Fruit fly (Drosophila melanogaster): Measurements from ENCODE around the gene CG14053.

Gene CG14053

DNA sequence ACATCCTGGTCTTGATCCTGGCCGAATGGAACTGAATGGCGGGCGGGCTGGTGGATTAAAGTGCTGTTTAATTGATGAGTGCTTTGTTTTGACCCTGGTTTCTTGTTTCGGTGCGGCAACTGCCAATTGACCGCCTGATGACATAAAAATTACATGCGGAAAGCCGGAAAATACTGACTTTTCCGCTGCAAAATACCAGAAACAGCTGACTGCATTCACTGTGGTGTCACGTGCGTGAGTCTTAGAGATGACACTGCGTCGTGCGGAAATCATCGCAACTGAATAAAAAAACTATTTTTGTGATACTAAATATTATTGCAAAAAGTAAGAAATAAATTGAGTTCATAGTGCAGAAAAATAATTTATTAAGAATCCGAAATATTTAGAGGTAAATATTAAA, 44.2 kb downstream of the CG14053 start, which contains the start of gene bcn92 (continued):
- TF ChIP-seq CG6791 (GFP tag; IDR thresholded peaks at IDR 0.05; ENCODE audit: partially characterized antibody) (peak; percentile 95), fu2 (GFP tag; optimal IDR thresholded peaks at IDR 0.05) (peak; percentile 21), CG12659 (GFP tag; optimal IDR thresholded peaks at IDR 0.05) (peak; percentile 53), Sry-δ (GFP tag; optimal IDR thresholded peaks at IDR 0.05) (peak; percentile 90), ase (GFP tag; IDR thresholded peaks at IDR 0.05) (no peak), HmgZ (tag; optimal IDR thresholded peaks at IDR 0.05) (peak; percentile 45), CG11085 (GFP tag; IDR thresholded peaks at IDR 0.05) (0 out of 2 replicates have a peak, but pooled peaks have one; percentile 11), Myb (GFP tag; optimal IDR thresholded peaks at IDR 0.05) (peak; percentile 45), CG18764 (GFP tag; optimal IDR thresholded peaks at IDR 0.05) (no peak), Usf (GFP tag; optimal IDR thresholded peaks at IDR 0.05) (peak; percentile 35), Atf-2 (GFP tag; optimal IDR thresholded peaks at IDR 0.05) (peak; percentile 2), MTF-1 (GFP tag; optimal IDR thresholded peaks at IDR 0.05; ENCODE audit: borderline replicate concordance) (no peak), HLH54F (GFP tag; optimal IDR thresholded peaks at IDR 0.05) (peak; percentile 41), pnt (GFP tag; optimal IDR thresholded peaks at IDR 0.05) (peak; percentile 14), CG2875 (GFP tag; optimal IDR thresholded peaks at IDR 0.05) (no peak), Dip2 (GFP tag; IDR thresholded peaks at IDR 0.05) (no peak), CG6689 (GFP tag; IDR thresholded peaks at IDR 0.05) (peak; percentile 18; the same call in 1 of the 2 replicates), CG17359 (tag; optimal IDR thresholded peaks at IDR 0.05) (peak; percentile 3), bbx (GFP tag; IDR thresholded peaks at IDR 0.05; ENCODE audit: partially characterized antibody) (peak; percentile 97), CG9876 (GFP tag; optimal IDR thresholded peaks at IDR 0.05) (no peak), CG9932 (GFP tag; IDR thresholded peaks at IDR 0.05) (peak; percentile 84), CG30020 (tag; optimal IDR thresholded peaks at IDR 0.05) (peak; percentile 26), CG10267 (tag; optimal IDR thresholded peaks at IDR 0.05) (peak; percentile 50), CG30403 (GFP tag; optimal IDR thresholded peaks at IDR 0.05) (peak; percentile 61), dimm (GFP tag; IDR thresholded peaks at IDR 0.05) (no peak), CG10209 (GFP tag; optimal IDR thresholded peaks at IDR 0.05) (peak; percentile 19), Neu2 (GFP tag; optimal IDR thresholded peaks at IDR 0.05; ENCODE audit: borderline replicate concordance) (no peak), Max (GFP tag; optimal IDR thresholded peaks at IDR 0.05) (peak; percentile 33), gro (GFP tag; optimal IDR thresholded peaks at IDR 0.05) (peak; percentile 59), Antp (GFP tag; optimal IDR thresholded peaks at IDR 0.05) (peak; percentile 41), Fer3 (tag; optimal IDR thresholded peaks at IDR 0.05) (peak; percentile 22), CG34376 (GFP tag; optimal IDR thresholded peaks at IDR 0.05) (peak; percentile 33), Gug (GFP tag; IDR thresholded peaks at IDR 0.05) (peak; percentile 56; the same call in 2 of the 4 replicates), Kr (GFP tag; optimal IDR thresholded peaks at IDR 0.05) (no peak), CG7271 (tag; optimal IDR thresholded peaks at IDR 0.05) (no peak), gem (tag; optimal IDR thresholded peaks at IDR 0.05) (peak; percentile 56), zen (tag; optimal IDR thresholded peaks at IDR 0.05) (peak; percentile 3), CG10147 (GFP tag; optimal IDR thresholded peaks at IDR 0.05) (peak; percentile 29), seq (GFP tag; IDR thresholded peaks at IDR 0.05) (no peak), CG33213 (GFP tag; optimal IDR thresholded peaks at IDR 0.05) (peak; percentile 11), Xbp1 (GFP tag; optimal IDR thresholded peaks at IDR 0.05) (peak; percentile 62), CG16813 (GFP tag; IDR thresholded peaks at IDR 0.05; ENCODE audit: partially characterized antibody) (peak; percentile 94), B-H2 (GFP tag; optimal IDR thresholded peaks at IDR 0.05) (peak; percentile 32), Stat92E (GFP tag; optimal IDR thresholded peaks at IDR 0.05) (no peak), chinmo (GFP tag; IDR thresholded peaks at IDR 0.05; ENCODE audit: partially characterized antibody) (peak; percentile 91; the same call in 3 of the 4 replicates), E2f1 (GFP tag; IDR thresholded peaks at IDR 0.05) (no peak), CG2116 (GFP tag; optimal IDR thresholded peaks at IDR 0.05) (peak; percentile 34), Dbx (GFP tag; IDR thresholded peaks at IDR 0.05) (peak; percentile 70), Blimp-1 (GFP tag; optimal IDR thresholded peaks at IDR 0.05) (peak; percentile 20), CG15269 (tag; optimal IDR thresholded peaks at IDR 0.05) (peak; percentile 43)
